Worm (Caenorhabditis elegans) whole organism, midembryonic: ENCODE results near the gene R12B2.3.

Experiments used
- flt-1 ChIP-seq: fragments of 200-800 bp; sonication (Bioruptor generic); IDR thresholded peaks from 2 replicates; pipeline ENCODE4 v1.3.6; 2022; ENCODE audit warnings: missing genetic modification characterization, missing compliant biosample characterization
- med-1 ChIP-seq: sonication (generic microtip); optimal IDR thresholded peaks from 2 replicates; lab custom pipeline; 2017; ENCODE audit warnings: missing genetic modification characterization, mild to moderate bottlenecking, missing compliant biosample characterization, antibody characterized with exemption, missing genetic modification reagents; ENCODE audit not compliant: insufficient read depth
- ref-1 ChIP-seq: fragments of 200-800 bp; sonication (Bioruptor generic); conservative IDR thresholded peaks from 2 replicates; pipeline ENCODE4 v1.3.6; 2022; ENCODE audit warnings: missing genetic modification reagents, missing genetic modification characterization, missing compliant biosample characterization
- tab-1 ChIP-seq: fragments of 200-800 bp; sonication (Bioruptor generic); IDR thresholded peaks from 2 replicates; pipeline ENCODE4 v1.3.6; 2022; ENCODE audit warnings: missing genetic modification characterization, missing compliant biosample characterization

- TF ChIP-seq tab-1 (no peak), ref-1 (GFP tag; lab: Robert Waterston, UW) (no peak), med-1 (GFP tag; lab: Kevin White, UChicago) (no peak), flt-1 (GFP tag; lab: Robert Waterston, UW) (no peak)
Measured at ce11 chrIII:5763988-5764387, 41.4 kb upstream of the R12B2.3 start.
